Worm (Caenorhabditis elegans) whole organism, L4/young adult: ENCODE data around the gene C48B4.3.

Experiments used
- W03F9.2 ChIP-seq: fragments of 150-350 bp; optimal IDR thresholded peaks from 2 replicates; lab custom pipeline; 2014; ENCODE audit warnings: missing biosample characterization, missing genetic modification characterization
- him-1 ChIP-seq: sonication (generic microtip); optimal IDR thresholded peaks from 2 replicates; lab custom pipeline; 2016; ENCODE audit warnings: missing genotype, missing genetic modification reagents, missing genetic modification characterization, missing compliant biosample characterization

DNA sequence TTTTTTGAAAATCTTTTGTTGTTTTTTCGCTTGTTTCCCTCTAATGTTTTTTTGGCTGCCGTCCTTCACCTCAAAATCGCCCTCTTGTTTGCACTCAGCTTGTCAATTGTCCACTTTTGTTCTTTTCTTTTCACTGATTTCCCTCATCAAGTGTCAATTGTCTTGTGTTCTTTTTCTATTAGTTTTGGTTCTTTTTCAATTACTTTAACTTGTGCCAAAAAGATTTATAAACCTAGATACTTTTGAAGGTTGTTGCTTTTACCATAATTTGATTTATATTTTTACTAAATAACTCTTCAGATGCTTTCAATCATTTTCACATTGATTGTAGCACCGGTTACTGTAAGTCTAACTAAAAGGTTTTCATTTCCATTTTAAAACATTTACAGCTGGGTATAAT lies 13.7 kb downstream of the C48B4.3 start, which contains the start of gene C48B4.13:
- TF ChIP-seq him-1 (tag; lab: Kevin White, UChicago) (no peak), W03F9.2 (tag; lab: Kevin White, UChicago) (no peak)
